Fruit fly (Drosophila melanogaster): Measurements from ENCODE around the gene CG7465.

Gene CG7465

dm6 chr3L:4508307-4508706, 28.2 kb downstream of the CG7465 start, which contains the start of gene NT1:
Gene NT1, minus strand, starts transcription at chr3L:4508433.
- TF ChIP-seq CG8478 (optimal IDR thresholded peaks at IDR 0.05) (no peak), CTCF (optimal IDR thresholded peaks at IDR 0.05) (no peak)

- TF ChIP-seq CG8478 (optimal IDR thresholded peaks at IDR 0.05), result no peak
- TF ChIP-seq CTCF (optimal IDR thresholded peaks at IDR 0.05), result no peak
Measured at dm6 chr3L:4508926-4509457, 28.9 kb downstream of the CG7465 start.

- TF ChIP-seq CG8478 (optimal IDR thresholded peaks at IDR 0.05) (no peak), CTCF (optimal IDR thresholded peaks at IDR 0.05) (no peak)
Measured at dm6 chr3L:4510317-4510716, 30.2 kb downstream of the CG7465 start.

- TF ChIP-seq CG8478 (optimal IDR thresholded peaks at IDR 0.05) (no peak), CTCF (optimal IDR thresholded peaks at IDR 0.05) (no peak)
Measured at dm6 chr3L:4516378-4516777, 36.3 kb downstream of the CG7465 start.

dm6 chr3L:4519417-4519931, 39.4 kb downstream of the CG7465 start:
- no peak for TF ChIP-seq CG8478 (optimal IDR thresholded peaks at IDR 0.05)
- no peak for TF ChIP-seq CTCF (optimal IDR thresholded peaks at IDR 0.05)

- no peak for TF ChIP-seq CTCF (optimal IDR thresholded peaks at IDR 0.05)
- TF ChIP-seq CG8478 (optimal IDR thresholded peaks at IDR 0.05), result no peak
Measured at dm6 chr3L:4521809-4522208, 41.7 kb downstream of the CG7465 start.
